Fruit fly (Drosophila melanogaster): ENCODE data around the gene up.

Gene up

DNA sequence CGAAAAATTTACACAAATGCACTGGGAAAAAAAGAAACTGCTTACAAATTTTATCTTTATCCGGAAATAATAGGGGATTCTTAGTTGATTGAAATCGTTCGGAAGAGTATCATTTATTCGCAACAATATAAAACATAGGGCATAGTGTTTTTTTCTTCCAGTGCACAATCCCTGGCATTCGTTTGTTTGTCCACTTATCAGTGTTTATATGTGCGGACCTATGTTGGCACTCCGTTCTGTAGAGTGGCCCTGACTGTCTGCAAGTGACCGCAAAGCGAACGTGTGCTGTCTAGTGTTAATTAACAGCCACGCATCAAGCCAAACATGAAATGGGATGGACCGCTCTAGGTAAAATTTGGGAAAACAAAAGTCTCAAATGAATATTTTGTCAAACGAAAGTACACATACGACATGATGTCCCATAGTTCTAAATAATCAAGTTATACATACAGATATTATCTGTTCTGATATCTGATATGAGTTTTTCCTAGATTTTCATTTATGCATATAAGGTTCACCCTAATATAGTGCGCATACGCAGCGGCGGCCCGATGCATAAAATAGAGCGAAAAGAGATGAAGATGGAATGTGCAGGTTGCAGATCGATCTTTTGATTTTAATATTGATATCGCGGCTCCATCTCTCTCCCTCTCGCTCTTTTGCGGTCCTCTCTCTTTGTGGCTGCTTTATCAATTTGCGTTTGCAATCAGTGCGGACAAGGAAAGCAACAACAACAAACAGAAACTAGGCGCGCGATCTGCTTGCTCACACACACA lies 38.9 kb upstream of the up start (continued):
- TF ChIP-seq her (GFP tag; optimal IDR thresholded peaks at IDR 0.05): peak; percentile 95
- peak; percentile 83 for TF ChIP-seq Poxn (GFP tag; IDR thresholded peaks at IDR 0.05)
- peak; percentile 87 for TF ChIP-seq CG2875 (GFP tag; optimal IDR thresholded peaks at IDR 0.05)
- TF ChIP-seq phol (tag; optimal IDR thresholded peaks at IDR 0.05): peak; percentile 91
- TF ChIP-seq CG32772 (GFP tag; IDR thresholded peaks at IDR 0.05): peak; percentile 89
- TF ChIP-seq Camta (GFP tag; optimal IDR thresholded peaks at IDR 0.05): peak; percentile 94
- TF ChIP-seq CG7357 (GFP tag; IDR thresholded peaks at IDR 0.05): peak; percentile 88
- TF ChIP-seq Fer1 (GFP tag; optimal IDR thresholded peaks at IDR 0.05): peak; percentile 92
- peak; percentile 96 for TF ChIP-seq ci (GFP tag; IDR thresholded peaks at IDR 0.05)
- TF ChIP-seq CG2120 (GFP tag; optimal IDR thresholded peaks at IDR 0.05): peak; percentile 97
- peak; percentile 95 for TF ChIP-seq pb (GFP tag; optimal IDR thresholded peaks at IDR 0.05)
- no peak for TF ChIP-seq Doc3 (GFP tag; IDR thresholded peaks at IDR 0.05; ENCODE audit: partially characterized antibody)
- peak; percentile 91 for TF ChIP-seq CG1602 (GFP tag; optimal IDR thresholded peaks at IDR 0.05)
- peak; percentile 78 for TF ChIP-seq CG3163 (GFP tag; optimal IDR thresholded peaks at IDR 0.05)
- TF ChIP-seq CG17186 (GFP tag; optimal IDR thresholded peaks at IDR 0.05): peak; percentile 62
- TF ChIP-seq bab2 (GFP tag; optimal IDR thresholded peaks at IDR 0.05): peak; percentile 96
- peak; percentile 78 for TF ChIP-seq Ravus (GFP tag; IDR thresholded peaks at IDR 0.05)
- no peak for TF ChIP-seq Bgb (GFP tag; IDR thresholded peaks at IDR 0.05; ENCODE audit: partially characterized antibody)
- TF ChIP-seq Taf1 (GFP tag; IDR thresholded peaks at IDR 0.05): peak; percentile 68; the same call in 1 of the 2 replicates
- peak; percentile 92 for TF ChIP-seq CG14050 (GFP tag; IDR thresholded peaks at IDR 0.05)
- peak; percentile 86 for TF ChIP-seq CG4360 (GFP tag; IDR thresholded peaks at IDR 0.05)
- peak; percentile 81 for TF ChIP-seq dmrt11E (tag; optimal IDR thresholded peaks at IDR 0.05)
- no peak for TF ChIP-seq mld (GFP tag; IDR thresholded peaks at IDR 0.05; ENCODE audit: partially characterized antibody)
- TF ChIP-seq Xbp1 (GFP tag; optimal IDR thresholded peaks at IDR 0.05): peak; percentile 95
- TF ChIP-seq nom (GFP tag; optimal IDR thresholded peaks at IDR 0.05): peak; percentile 76
- peak; percentile 12 for TF ChIP-seq CG17912 (GFP tag; optimal IDR thresholded peaks at IDR 0.05)
- TF ChIP-seq Chrac-16 (GFP tag; optimal IDR thresholded peaks at IDR 0.05): peak; percentile 92
- TF ChIP-seq vvl (GFP tag; IDR thresholded peaks at IDR 0.05): peak; percentile 97
- peak; percentile 7 for TF ChIP-seq ash1 (GFP tag; optimal IDR thresholded peaks at IDR 0.05)
- peak; percentile 93 for TF ChIP-seq Abd-B (GFP tag; optimal IDR thresholded peaks at IDR 0.05)
- peak; percentile 93 for TF ChIP-seq CG8089 (GFP tag; optimal IDR thresholded peaks at IDR 0.05)
- TF ChIP-seq tx (GFP tag; optimal IDR thresholded peaks at IDR 0.05): peak; percentile 94
- peak; percentile 83 for TF ChIP-seq CG1529 (GFP tag; optimal IDR thresholded peaks at IDR 0.05)
- TF ChIP-seq CG32767 (GFP tag; IDR thresholded peaks at IDR 0.05): peak; percentile 90; the same call in 1 of the 2 replicates
- TF ChIP-seq lola (GFP tag; optimal IDR thresholded peaks at IDR 0.05): peak in 1 of 3 experiments; percentile 79
- TF ChIP-seq unc-4 (GFP tag; IDR thresholded peaks at IDR 0.05; ENCODE audit: partially characterized antibody): no peak
- TF ChIP-seq Fer3 (tag; optimal IDR thresholded peaks at IDR 0.05): peak; percentile 93
- TF ChIP-seq stwl (tag; optimal IDR thresholded peaks at IDR 0.05): no peak
- peak; percentile 88 for TF ChIP-seq CG7372 (GFP tag; IDR thresholded peaks at IDR 0.05)
- TF ChIP-seq dm (GFP tag; optimal IDR thresholded peaks at IDR 0.05): peak; percentile 90
- TF ChIP-seq chif (GFP tag; optimal IDR thresholded peaks at IDR 0.05): peak; percentile 95 to 96
- TF ChIP-seq CG14667 (GFP tag; IDR thresholded peaks at IDR 0.05): peak; percentile 85
- TF ChIP-seq Bdp1 (GFP tag; optimal IDR thresholded peaks at IDR 0.05): peak; percentile 87
- peak; percentile 69; the same call in 1 of the 2 replicates for TF ChIP-seq Doc2 (GFP tag; IDR thresholded peaks at IDR 0.05)
- TF ChIP-seq Lpt (GFP tag; optimal IDR thresholded peaks at IDR 0.05): no peak
- TF ChIP-seq onecut (GFP tag; IDR thresholded peaks at IDR 0.05): peak; percentile 84
- TF ChIP-seq CG18764 (GFP tag; optimal IDR thresholded peaks at IDR 0.05): peak; percentile 87
- peak; percentile 96 for TF ChIP-seq Rfx (GFP tag; IDR thresholded peaks at IDR 0.05)
- TF ChIP-seq CG1233 (GFP tag; optimal IDR thresholded peaks at IDR 0.05): peak; percentile 94
